Fruit fly (Drosophila melanogaster) Kc167 (cell line): ENCODE results near the gene CG15021.

Source experiments
- Myc ChIP-seq: fragments of >200 bp; optimal IDR thresholded peaks from 2 replicates; lab custom pipeline; 2017; ENCODE audit warnings: missing external identifiers
- insv ChIP-seq: fragments of >200 bp; optimal IDR thresholded peaks from 3 replicates; lab custom pipeline; 2018; ENCODE audit warnings: missing external identifiers

DNA sequence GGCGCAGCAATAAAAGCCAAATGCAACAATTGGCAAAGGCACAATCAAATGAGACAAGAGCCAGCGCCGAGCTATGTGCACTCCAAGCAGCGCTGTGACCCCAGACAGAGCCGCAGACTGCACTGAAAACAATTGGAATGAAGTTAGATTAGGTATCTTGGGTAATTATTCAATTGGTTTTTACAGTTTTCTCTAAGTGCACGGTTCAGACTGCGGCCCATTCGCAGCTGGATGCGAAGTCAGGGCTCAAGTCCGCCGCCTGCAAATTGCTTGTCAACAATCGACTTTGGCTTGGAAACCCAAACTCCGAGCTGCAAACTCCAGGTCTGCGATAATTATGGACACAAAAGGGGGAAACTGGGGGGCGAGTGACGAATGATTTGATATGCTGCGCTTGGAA is 42.9 kb upstream of the CG15021 start:
- TF ChIP-seq Myc (lab: Kevin White, UChicago) (no peak), insv (lab: Kevin White, UChicago) (no peak)
